Worm (Caenorhabditis elegans) whole organism, dauer: ENCODE results near the gene C54C6.4.

Experiments used
- unc-62 ChIP-seq: sonication (generic microtip); optimal IDR thresholded peaks from 2 replicates; lab custom pipeline; 2017; ENCODE audit warnings: missing biosample characterization, missing genetic modification reagents, missing genetic modification characterization

C54C6.4 gene

ce11 chrIII:3594681-3595080 is 41.2 kb downstream of the C54C6.4 start:
- TF ChIP-seq unc-62 (GFP tag; lab: Kevin White, UChicago) = no peak

DNA sequence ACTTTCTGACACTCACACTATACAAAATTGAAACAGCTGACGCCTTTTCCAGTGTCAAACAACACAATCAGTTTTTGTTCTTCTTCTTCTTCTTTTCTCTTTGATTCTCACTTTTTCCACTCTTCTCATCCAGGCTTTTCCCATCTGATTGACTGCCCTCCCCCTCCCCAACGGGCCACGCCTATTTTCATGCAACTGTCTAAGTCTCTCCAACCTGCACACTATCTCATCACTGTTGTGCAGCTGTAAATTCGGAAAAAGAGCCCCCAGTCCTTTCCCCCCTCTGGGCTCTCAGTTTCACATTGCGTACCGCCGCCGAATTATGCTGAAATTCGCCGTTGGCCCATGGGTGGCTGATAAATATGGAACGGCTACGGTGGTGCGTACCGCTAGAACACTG is 47.8 kb downstream of the C54C6.4 start:
- TF ChIP-seq unc-62 (GFP tag; lab: Kevin White, UChicago) = no peak

DNA sequence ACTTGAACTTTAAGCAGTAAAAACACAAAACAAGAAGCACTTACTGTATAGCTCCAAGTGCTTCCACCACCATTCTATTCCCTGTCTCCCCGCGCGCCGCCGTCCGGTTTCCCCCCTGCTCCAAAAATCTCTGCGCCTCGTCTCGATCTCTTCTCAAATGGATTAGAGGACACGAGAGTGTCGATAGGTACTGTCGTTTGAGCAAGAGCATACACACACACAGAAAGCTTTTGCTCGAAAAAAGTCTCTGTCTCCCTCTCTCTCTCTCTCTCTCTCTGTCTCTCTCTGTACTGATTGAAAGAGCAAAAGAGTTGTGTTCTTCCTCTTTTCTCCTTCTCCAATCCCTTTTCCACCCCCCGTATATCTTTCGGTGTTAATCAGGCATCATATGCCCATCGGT is 52.2 kb downstream of the C54C6.4 start:
- TF ChIP-seq unc-62 (GFP tag; lab: Kevin White, UChicago) = no peak
